Fruit fly (Drosophila melanogaster): Measurements from ENCODE around the gene CG44838.

CG44838 gene

dm6 chr3L:9426656-9427294, 34.1 kb upstream of the CG44838 start, which contains the start of the genes Atat and Shc:
TSS of gene Atat (minus strand) at chr3L:9426758.
TSS of gene Shc (plus strand) at chr3L:9427010.
- TF ChIP-seq Myc (optimal IDR thresholded peaks at IDR 0.05) (no peak), Sin3A (optimal IDR thresholded peaks at IDR 0.05) (no peak), insv (optimal IDR thresholded peaks at IDR 0.05) (no peak), h (optimal IDR thresholded peaks at IDR 0.05) (no peak), ttk (optimal IDR thresholded peaks at IDR 0.05) (no peak), psq (optimal IDR thresholded peaks at IDR 0.05) (no peak)

- TF ChIP-seq h (optimal IDR thresholded peaks at IDR 0.05) = no peak
These were observed 30.9 kb upstream of the CG44838 start, which contains the start of the genes RpS17 and MTF-1 for dm6 chr3L:9429665-9430607. TSS of gene RpS17 (minus strand) at chr3L:9429821. TSS of gene MTF-1 (plus strand) at chr3L:9430312.

dm6 chr3L:9430608-9430952, 30.3 kb upstream of the CG44838 start:
- no peak for TF ChIP-seq insv (optimal IDR thresholded peaks at IDR 0.05)
- no peak for TF ChIP-seq Myc (optimal IDR thresholded peaks at IDR 0.05)
- TF ChIP-seq Sin3A (optimal IDR thresholded peaks at IDR 0.05) = no peak
- TF ChIP-seq h (optimal IDR thresholded peaks at IDR 0.05) = no peak
- TF ChIP-seq psq (optimal IDR thresholded peaks at IDR 0.05) = no peak
- TF ChIP-seq ttk (optimal IDR thresholded peaks at IDR 0.05) = no peak

- TF ChIP-seq psq (optimal IDR thresholded peaks at IDR 0.05) = no peak
- no peak for TF ChIP-seq Sin3A (optimal IDR thresholded peaks at IDR 0.05)
- no peak for TF ChIP-seq h (optimal IDR thresholded peaks at IDR 0.05)
These were observed 28.8 kb upstream of the CG44838 start for dm6 chr3L:9431848-9432623.

- TF ChIP-seq Sin3A (optimal IDR thresholded peaks at IDR 0.05) (no peak), Myc (optimal IDR thresholded peaks at IDR 0.05) (no peak), ttk (optimal IDR thresholded peaks at IDR 0.05) (no peak), psq (optimal IDR thresholded peaks at IDR 0.05) (no peak), h (optimal IDR thresholded peaks at IDR 0.05) (no peak), insv (optimal IDR thresholded peaks at IDR 0.05) (no peak)
These were observed 27.9 kb upstream of the CG44838 start for dm6 chr3L:9432810-9433587.

dm6 chr3L:9435315-9435714, 25.5 kb upstream of the CG44838 start, which contains the start of gene CG42526:
TSS of gene CG42526 (minus strand) at chr3L:9435399.
- TF ChIP-seq h (optimal IDR thresholded peaks at IDR 0.05) (no peak), ttk (optimal IDR thresholded peaks at IDR 0.05) (no peak), Myc (optimal IDR thresholded peaks at IDR 0.05) (no peak), Sin3A (optimal IDR thresholded peaks at IDR 0.05) (no peak), psq (optimal IDR thresholded peaks at IDR 0.05) (no peak), insv (optimal IDR thresholded peaks at IDR 0.05) (no peak)

- TF ChIP-seq Sin3A (optimal IDR thresholded peaks at IDR 0.05) = no peak
- no peak for TF ChIP-seq insv (optimal IDR thresholded peaks at IDR 0.05)
- no peak for TF ChIP-seq ttk (optimal IDR thresholded peaks at IDR 0.05)
- TF ChIP-seq Myc (optimal IDR thresholded peaks at IDR 0.05) = no peak
- TF ChIP-seq psq (optimal IDR thresholded peaks at IDR 0.05) = no peak
These were observed 25.0 kb upstream of the CG44838 start for dm6 chr3L:9435831-9436230.

- TF ChIP-seq insv (optimal IDR thresholded peaks at IDR 0.05) = no peak
These were observed 22.0 kb upstream of the CG44838 start for dm6 chr3L:9438858-9439257.

- TF ChIP-seq Myc (optimal IDR thresholded peaks at IDR 0.05) = no peak
- TF ChIP-seq h (optimal IDR thresholded peaks at IDR 0.05) = no peak
- no peak for TF ChIP-seq ttk (optimal IDR thresholded peaks at IDR 0.05)
- TF ChIP-seq psq (optimal IDR thresholded peaks at IDR 0.05) = no peak
- no peak for TF ChIP-seq Sin3A (optimal IDR thresholded peaks at IDR 0.05)
- TF ChIP-seq insv (optimal IDR thresholded peaks at IDR 0.05) = no peak
These were observed 18.9 kb upstream of the CG44838 start, which contains the start of the genes Bet3 and Nf-YA for dm6 chr3L:9441907-9442479. TSS of gene Bet3 (minus strand) at chr3L:9442267. TSS of gene Nf-YA (minus strand) at chr3L:9442267.

dm6 chr3L:9442625-9443282, 18.1 kb upstream of the CG44838 start, which contains the start of gene Srg3:
TSS of gene Srg3 (plus strand) at chr3L:9443232.
- TF ChIP-seq insv (optimal IDR thresholded peaks at IDR 0.05) (no peak), Sin3A (optimal IDR thresholded peaks at IDR 0.05) (no peak), h (optimal IDR thresholded peaks at IDR 0.05) (no peak), Myc (optimal IDR thresholded peaks at IDR 0.05) (no peak), ttk (optimal IDR thresholded peaks at IDR 0.05) (no peak), psq (optimal IDR thresholded peaks at IDR 0.05) (no peak)
